Fruit fly (Drosophila melanogaster) whole organism: ENCODE measurements around the gene CG15368.

ENCODE experiments used
- Dll ChIP-seq: fragments of >200 bp; optimal IDR thresholded peaks from 2 replicates; lab custom pipeline; 2017
- psq ChIP-seq: fragments of >200 bp; optimal IDR thresholded peaks from 2 replicates; lab custom pipeline; 2017

- TF ChIP-seq Dll (lab: Kevin White, UChicago) (no peak), psq (no peak)
Measured at dm6 chrX:9192429-9192828, 23.2 kb upstream of the CG15368 start, which contains the start of gene CG12056.
